Fruit fly (Drosophila melanogaster) whole organism, adult: ENCODE measurements around the gene CG12945.

Experiments used
- CG12768 ChIP-seq: fragments of 200-800 bp; sonication (Bioruptor generic); optimal IDR thresholded peaks from 2 replicates; lab custom pipeline; 2017; ENCODE audit warnings: missing biosample characterization, missing genetic modification characterization, mild to moderate bottlenecking, moderate library complexity, missing genetic modification reagents
- CG14711 ChIP-seq: fragments of 200-800 bp; sonication (Bioruptor generic); optimal IDR thresholded peaks from 2 replicates; lab custom pipeline; 2018; ENCODE audit warnings: missing biosample characterization, mild to moderate bottlenecking, missing genetic modification characterization, moderate library complexity
- Clk ChIP-seq: fragments of 200-800 bp; sonication (Bioruptor generic); optimal IDR thresholded peaks from 2 replicates; lab custom pipeline; 2017; ENCODE audit warnings: missing biosample characterization, missing genetic modification characterization
- Hr96 ChIP-seq: fragments of 200-800 bp; sonication (Bioruptor generic); optimal IDR thresholded peaks from 2 replicates; lab custom pipeline; 2016; ENCODE audit warnings: missing biosample characterization, missing genetic modification characterization
- Mnt ChIP-seq: fragments of 200-800 bp; sonication (Bioruptor generic); optimal IDR thresholded peaks from 2 replicates; lab custom pipeline; 2016; ENCODE audit warnings: missing biosample characterization, mild to moderate bottlenecking, missing genetic modification characterization
- bab1 ChIP-seq: fragments of 200-800 bp; sonication (Bioruptor generic); optimal IDR thresholded peaks from 3 replicates; lab custom pipeline; 2019; ENCODE audit warnings: missing biosample characterization, mild to moderate bottlenecking, missing genetic modification characterization, moderate library complexity
- cic ChIP-seq: fragments of 200-800 bp; sonication (Bioruptor generic); optimal IDR thresholded peaks from 2 replicates; lab custom pipeline; 2017; ENCODE audit warnings: missing biosample characterization, mild to moderate bottlenecking, missing genetic modification characterization, moderate library complexity
- cnc ChIP-seq, 2 experiments: fragments of >200 bp; optimal IDR thresholded peaks; 2 replicates each; lab custom pipeline; 2017
- kay ChIP-seq: fragments of 200-800 bp; sonication (Bioruptor generic); peaks from one replicate; lab custom pipeline; 2016; ENCODE audit warnings: missing biosample characterization, missing genetic modification characterization, borderline replicate concordance
- pad ChIP-seq: fragments of 200-800 bp; sonication (Bioruptor generic); optimal IDR thresholded peaks from 3 replicates; lab custom pipeline; 2017; ENCODE audit warnings: missing biosample characterization, missing genetic modification characterization, mild to moderate bottlenecking, moderate library complexity, missing genetic modification reagents
- toe ChIP-seq: fragments of 200-800 bp; sonication (Bioruptor generic); optimal IDR thresholded peaks from 2 replicates; lab custom pipeline; 2016; ENCODE audit warnings: missing biosample characterization, missing genetic modification characterization

DNA sequence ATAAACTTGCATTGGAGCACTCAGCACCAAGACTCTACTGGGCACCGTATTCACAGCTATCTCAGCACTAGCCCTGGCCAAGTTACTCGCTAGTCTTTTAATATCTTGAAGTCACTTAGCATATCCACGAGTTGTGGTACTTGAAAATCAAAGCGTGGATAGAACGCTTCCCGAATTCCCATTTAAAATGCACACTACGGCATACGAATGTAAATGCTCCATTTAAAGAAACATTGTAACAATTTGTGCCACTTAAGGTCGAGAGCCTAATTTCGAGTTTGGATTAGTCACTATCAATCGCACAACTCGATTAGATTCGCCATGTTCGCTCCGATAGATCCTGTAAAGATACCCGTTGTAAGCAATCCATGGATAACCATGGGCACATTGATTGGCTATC is 22.8 kb upstream of the CG12945 start, which contains the start of gene eloF:
- TF ChIP-seq bab1 (GFP tag; lab: Kevin White, UChicago) (no peak), kay (GFP tag; lab: Kevin White, UChicago) (no peak), CG12768 (no peak), cic (GFP tag; lab: Kevin White, UChicago) (no peak), Clk (no peak), CG14711 (tag; lab: Kevin White, UChicago) (no peak), pad (GFP tag; lab: Kevin White, UChicago) (no peak), cnc (optimal IDR thresholded peaks at IDR 0.05; lab: Kevin White, UChicago) (no peak), Hr96 (no peak), toe (GFP tag; lab: Kevin White, UChicago) (no peak), Mnt (GFP tag; lab: Kevin White, UChicago) (no peak)
